ENCODE assay signal across 4 fruit fly cellular contexts in genomic region chr3R:5357935-5358414, dm6.
A peak's percentile ranks its signal among the peaks of the same experiment; 100 is the strongest.
TF ChIP-seq lines count a peak whose summit lies in the region.

TSS of gene Prosbeta7 (minus strand) at chr3R:5358364.

- no peak for TF ChIP-seq CTCF in whole organism, embryonic (GFP tag; optimal IDR thresholded peaks at IDR 0.05; lab: Kevin White, UChicago)

TF ChIP-seq in whole organism, adult, 20 proteins besides CTCF, POLR2A, EP300 and RAD21:
- TF ChIP-seq CG12768 (GFP tag; optimal IDR thresholded peaks at IDR 0.05; lab: Kevin White, UChicago): no peak
- peak; percentile 53 for TF ChIP-seq bab1 (GFP tag; optimal IDR thresholded peaks at IDR 0.05; lab: Kevin White, UChicago)
- no peak for TF ChIP-seq CG7045 (GFP tag; optimal IDR thresholded peaks at IDR 0.05; lab: Kevin White, UChicago)
- TF ChIP-seq cic (GFP tag; optimal IDR thresholded peaks at IDR 0.05; lab: Kevin White, UChicago): peak; percentile 6
- TF ChIP-seq ovo (GFP tag; optimal IDR thresholded peaks at IDR 0.05; lab: Kevin White, UChicago): no peak
- TF ChIP-seq cnc (optimal IDR thresholded peaks at IDR 0.05; lab: Kevin White, UChicago): peak; percentile 96 to 98
- no peak for TF ChIP-seq CG1620 (GFP tag; optimal IDR thresholded peaks at IDR 0.05; lab: Kevin White, UChicago)
- no peak for TF ChIP-seq CG7101 (tag; optimal IDR thresholded peaks at IDR 0.05; lab: Kevin White, UChicago)
- no peak for TF ChIP-seq CG14711 (tag; optimal IDR thresholded peaks at IDR 0.05; lab: Kevin White, UChicago)
- TF ChIP-seq Mnt (GFP tag; optimal IDR thresholded peaks at IDR 0.05; lab: Kevin White, UChicago): peak; percentile 11

TF ChIP-seq in whole organism, embryonic, 481 proteins besides CTCF, POLR2A, EP300 and RAD21 (continues in another document):
- TF ChIP-seq Fer1 (GFP tag; optimal IDR thresholded peaks at IDR 0.05; lab: Kevin White, UChicago) (no peak), hbn (GFP tag; IDR thresholded peaks at IDR 0.05; lab: Robert Waterston, UW; ENCODE audit: partially characterized antibody) (peak; percentile 76), Nf-YA (GFP tag; IDR thresholded peaks at IDR 0.05; lab: Robert Waterston, UW) (no peak), CHES-1-like (GFP tag; optimal IDR thresholded peaks at IDR 0.05; lab: Kevin White, UChicago) (no peak), croc (GFP tag; conservative IDR thresholded peaks at IDR 0.05; lab: Robert Waterston, UW) (no peak), CG3726 (GFP tag; IDR thresholded peaks at IDR 0.05; lab: Robert Waterston, UW) (no peak), odd (GFP tag; optimal IDR thresholded peaks at IDR 0.05; lab: Kevin White, UChicago) (no peak), CG17829 (tag; optimal IDR thresholded peaks at IDR 0.05; lab: Kevin White, UChicago) (peak; percentile 15), org-1 (GFP tag; optimal IDR thresholded peaks at IDR 0.05; lab: Kevin White, UChicago) (no peak), HmgD (GFP tag; optimal IDR thresholded peaks at IDR 0.05; lab: Kevin White, UChicago) (no peak), nerfin-1 (tag; optimal IDR thresholded peaks at IDR 0.05; lab: Kevin White, UChicago) (peak; percentile 14), stwl (tag; optimal IDR thresholded peaks at IDR 0.05; lab: Kevin White, UChicago) (peak; percentile 100), Hand (GFP tag; optimal IDR thresholded peaks at IDR 0.05; lab: Kevin White, UChicago) (no peak), Sox100B (GFP tag; optimal IDR thresholded peaks at IDR 0.05; lab: Kevin White, UChicago) (no peak), Jarid2 (GFP tag; optimal IDR thresholded peaks at IDR 0.05; lab: Kevin White, UChicago) (peak; percentile 41), Trl (optimal IDR thresholded peaks at IDR 0.05; lab: Kevin White, UChicago) (no peak), Trl (GFP tag; optimal IDR thresholded peaks at IDR 0.05; lab: Kevin White, UChicago) (no peak), Dek (tag; optimal IDR thresholded peaks at IDR 0.05; lab: Kevin White, UChicago) (no peak), CG12219 (GFP tag; optimal IDR thresholded peaks at IDR 0.05; lab: Kevin White, UChicago) (no peak), CG6791 (GFP tag; IDR thresholded peaks at IDR 0.05; lab: Robert Waterston, UW; ENCODE audit: partially characterized antibody) (peak; percentile 86), CG32532 (GFP tag; IDR thresholded peaks at IDR 0.05; lab: Robert Waterston, UW) (no peak), CG12299 (tag; optimal IDR thresholded peaks at IDR 0.05; lab: Kevin White, UChicago) (no peak), dpn (GFP tag; optimal IDR thresholded peaks at IDR 0.05; lab: Kevin White, UChicago) (no peak), CG16813 (GFP tag; IDR thresholded peaks at IDR 0.05; lab: Robert Waterston, UW; ENCODE audit: partially characterized antibody) (peak; percentile 65), CG8290 (GFP tag; optimal IDR thresholded peaks at IDR 0.05; lab: Kevin White, UChicago) (peak; percentile 45), CG8290 (tag; optimal IDR thresholded peaks at IDR 0.05; lab: Kevin White, UChicago) (peak in 1 of 2 experiments; percentile 74), CG12071 (GFP tag; optimal IDR thresholded peaks at IDR 0.05; lab: Kevin White, UChicago) (no peak), BtbVII (GFP tag; optimal IDR thresholded peaks at IDR 0.05; lab: Kevin White, UChicago) (no peak)

TF ChIP-seq in whole organism, prepupa, 60 proteins besides CTCF, POLR2A, EP300 and RAD21:
- no peak for TF ChIP-seq fd85E (GFP tag; optimal IDR thresholded peaks at IDR 0.05; lab: Kevin White, UChicago)
- TF ChIP-seq CG6163 (GFP tag; IDR thresholded peaks at IDR 0.05; lab: Robert Waterston, UW): 0 out of 3 replicates have a peak, but pooled peaks have one; percentile 6
- TF ChIP-seq CG15336 (GFP tag; IDR thresholded peaks at IDR 0.05; lab: Robert Waterston, UW): no peak
- no peak for TF ChIP-seq CG6808 (GFP tag; optimal IDR thresholded peaks at IDR 0.05; lab: Kevin White, UChicago)
- TF ChIP-seq CG1621 (tag; optimal IDR thresholded peaks at IDR 0.05; lab: Kevin White, UChicago): peak; percentile 45
- peak; percentile 27 for TF ChIP-seq Sox14 (GFP tag; optimal IDR thresholded peaks at IDR 0.05; lab: Kevin White, UChicago)
- no peak for TF ChIP-seq salr (GFP tag; optimal IDR thresholded peaks at IDR 0.05; lab: Kevin White, UChicago)
- TF ChIP-seq Ets21C (GFP tag; optimal IDR thresholded peaks at IDR 0.05; lab: Kevin White, UChicago): no peak
- TF ChIP-seq Eip78C (GFP tag; lab: Kevin White, UChicago): peak; percentile 27
- no peak for TF ChIP-seq CG11902 (GFP tag; optimal IDR thresholded peaks at IDR 0.05; lab: Kevin White, UChicago)
- TF ChIP-seq CG6854 (GFP tag; optimal IDR thresholded peaks at IDR 0.05; lab: Kevin White, UChicago): peak; percentile 55
- no peak for TF ChIP-seq fd59A (GFP tag; optimal IDR thresholded peaks at IDR 0.05; lab: Kevin White, UChicago)

TF ChIP-seq in whole organism, wandering third instar larva, 38 proteins besides CTCF, POLR2A, EP300 and RAD21:
- TF ChIP-seq Jra (GFP tag; optimal IDR thresholded peaks at IDR 0.05; lab: Kevin White, UChicago): no peak
- no peak for TF ChIP-seq woc (GFP tag; optimal IDR thresholded peaks at IDR 0.05; lab: Kevin White, UChicago)
- no peak for TF ChIP-seq pan (optimal IDR thresholded peaks at IDR 0.05; lab: Kevin White, UChicago)
- no peak for TF ChIP-seq psq (GFP tag; optimal IDR thresholded peaks at IDR 0.05; lab: Kevin White, UChicago)
- TF ChIP-seq br (GFP tag; optimal IDR thresholded peaks at IDR 0.05; lab: Kevin White, UChicago): no peak
- no peak for TF ChIP-seq Abd-B (GFP tag; optimal IDR thresholded peaks at IDR 0.05; lab: Kevin White, UChicago)
- TF ChIP-seq foxo (GFP tag; optimal IDR thresholded peaks at IDR 0.05; lab: Kevin White, UChicago): peak in 1 of 2 experiments; percentile 4
- no peak for TF ChIP-seq Hnf4 (GFP tag; optimal IDR thresholded peaks at IDR 0.05; lab: Kevin White, UChicago)
- TF ChIP-seq brk (GFP tag; optimal IDR thresholded peaks at IDR 0.05; lab: Kevin White, UChicago): no peak
- no peak for TF ChIP-seq tai (GFP tag; optimal IDR thresholded peaks at IDR 0.05; lab: Kevin White, UChicago)
- no peak for TF ChIP-seq fru (GFP tag; optimal IDR thresholded peaks at IDR 0.05; lab: Kevin White, UChicago)
- TF ChIP-seq sv (GFP tag; optimal IDR thresholded peaks at IDR 0.05; lab: Kevin White, UChicago): no peak
- no peak for TF ChIP-seq N (GFP tag; optimal IDR thresholded peaks at IDR 0.05; lab: Kevin White, UChicago)
- no peak for TF ChIP-seq ey (GFP tag; optimal IDR thresholded peaks at IDR 0.05; lab: Kevin White, UChicago)
- TF ChIP-seq CG9705 (GFP tag; optimal IDR thresholded peaks at IDR 0.05; lab: Kevin White, UChicago): no peak
- TF ChIP-seq dsf (GFP tag; optimal IDR thresholded peaks at IDR 0.05; lab: Kevin White, UChicago; ENCODE audit: borderline replicate concordance): no peak
- TF ChIP-seq h (GFP tag; optimal IDR thresholded peaks at IDR 0.05; lab: Kevin White, UChicago): no peak
- TF ChIP-seq GATAd (GFP tag; optimal IDR thresholded peaks at IDR 0.05; lab: Kevin White, UChicago): no peak
- no peak for TF ChIP-seq dl (GFP tag; optimal IDR thresholded peaks at IDR 0.05; lab: Kevin White, UChicago; ENCODE audit: insufficient read depth in 1 of 2, partially characterized antibody in 2 of 2)
- no peak for TF ChIP-seq usp (GFP tag; optimal IDR thresholded peaks at IDR 0.05; lab: Kevin White, UChicago)
- no peak for TF ChIP-seq CG32264 (GFP tag; optimal IDR thresholded peaks at IDR 0.05; lab: Kevin White, UChicago)
- no peak for TF ChIP-seq Rel (GFP tag; optimal IDR thresholded peaks at IDR 0.05; lab: Kevin White, UChicago)
- peak; percentile 39 for TF ChIP-seq Rel (tag; optimal IDR thresholded peaks at IDR 0.05; lab: Kevin White, UChicago)
- no peak for TF ChIP-seq lola (GFP tag; optimal IDR thresholded peaks at IDR 0.05; lab: Kevin White, UChicago)
- TF ChIP-seq Myc (optimal IDR thresholded peaks at IDR 0.05; lab: Kevin White, UChicago): no peak
- no peak for TF ChIP-seq OdsH (GFP tag; optimal IDR thresholded peaks at IDR 0.05; lab: Kevin White, UChicago)
- TF ChIP-seq Dif (GFP tag; optimal IDR thresholded peaks at IDR 0.05; lab: Kevin White, UChicago; ENCODE audit: partially characterized antibody): peak; percentile 6
- peak; percentile 19 for TF ChIP-seq Sp1 (GFP tag; optimal IDR thresholded peaks at IDR 0.05; lab: Kevin White, UChicago)
- no peak for TF ChIP-seq HLH106 (tag; optimal IDR thresholded peaks at IDR 0.05; lab: Kevin White, UChicago)
- no peak for TF ChIP-seq jim (GFP tag; optimal IDR thresholded peaks at IDR 0.05; lab: Kevin White, UChicago)
- TF ChIP-seq CrebA (GFP tag; optimal IDR thresholded peaks at IDR 0.05; lab: Kevin White, UChicago; ENCODE audit: borderline replicate concordance): no peak
- TF ChIP-seq dmrt93B (GFP tag; optimal IDR thresholded peaks at IDR 0.05; lab: Kevin White, UChicago): no peak
- peak; percentile 7 for TF ChIP-seq rgr (GFP tag; optimal IDR thresholded peaks at IDR 0.05; lab: Kevin White, UChicago)
- peak; percentile 62 for TF ChIP-seq Vsx2 (GFP tag; optimal IDR thresholded peaks at IDR 0.05; lab: Kevin White, UChicago; ENCODE audit: partially characterized antibody)
- TF ChIP-seq Dfd (GFP tag; optimal IDR thresholded peaks at IDR 0.05; lab: Kevin White, UChicago): no peak
- no peak for TF ChIP-seq Hr78 (GFP tag; optimal IDR thresholded peaks at IDR 0.05; lab: Kevin White, UChicago)
TF ChIP-seq in whole organism, wandering third instar larva: peak in this region for 6.
